Worm (Caenorhabditis elegans) whole organism, L2 larva: ENCODE measurements around the gene acox-3.
"Not testable (repeated sequence)": the region's sequence is repeated elsewhere in the genome, so short reads cannot be mapped to it uniquely, and the experiment has no call there.

Experiments used
- C34F6.9 ChIP-seq: fragments of 150-350 bp; optimal IDR thresholded peaks from 2 replicates; lab custom pipeline; 2014; ENCODE audit warnings: missing biosample characterization, missing genetic modification characterization
- F13H6.1 ChIP-seq: sonication (generic microtip); optimal IDR thresholded peaks from 2 replicates; lab custom pipeline; 2016; ENCODE audit warnings: missing genetic modification characterization, missing compliant biosample characterization
- R02D3.7 ChIP-seq: fragments of 150-350 bp; optimal IDR thresholded peaks from 2 replicates; lab custom pipeline; 2014; ENCODE audit warnings: missing biosample characterization, missing genetic modification characterization
- alr-1 ChIP-seq: fragments of 150-350 bp; optimal IDR thresholded peaks from 2 replicates; lab custom pipeline; 2014; ENCODE audit warnings: missing biosample characterization, missing genetic modification characterization
- blmp-1 ChIP-seq: sonication (generic microtip); optimal IDR thresholded peaks from 2 replicates; lab custom pipeline; 2017; ENCODE audit warnings: missing genetic modification characterization, mild to moderate bottlenecking, missing compliant biosample characterization, antibody characterized with exemption, moderate library complexity; ENCODE audit not compliant: insufficient read depth
- ceh-16 ChIP-seq: fragments of 150-350 bp; optimal IDR thresholded peaks from 2 replicates; lab custom pipeline; 2014; ENCODE audit warnings: missing biosample characterization, missing genetic modification characterization
- ceh-82 ChIP-seq: fragments of 150-350 bp; optimal IDR thresholded peaks from 2 replicates; lab custom pipeline; 2014; ENCODE audit warnings: missing biosample characterization, missing genetic modification characterization
- crh-2 ChIP-seq: sonication (generic microtip); optimal IDR thresholded peaks from 2 replicates; lab custom pipeline; 2017; ENCODE audit warnings: missing biosample characterization, missing genetic modification characterization
- egl-27 ChIP-seq: sonication (generic microtip); optimal IDR thresholded peaks from 3 replicates; lab custom pipeline; 2017; ENCODE audit warnings: missing biosample characterization, missing genetic modification reagents, missing genetic modification characterization
- elt-3 ChIP-seq: sonication (generic microtip); optimal IDR thresholded peaks from 2 replicates; lab custom pipeline; 2017; ENCODE audit warnings: missing biosample characterization, missing genetic modification characterization
- fos-1 ChIP-seq: fragments of 150-350 bp; optimal IDR thresholded peaks from 2 replicates; lab custom pipeline; 2014; ENCODE audit warnings: missing biosample characterization, missing genetic modification characterization
- gmeb-1 ChIP-seq: fragments of 150-350 bp; optimal IDR thresholded peaks from 2 replicates; lab custom pipeline; 2014; ENCODE audit warnings: missing biosample characterization, missing genetic modification characterization
- lin-11 ChIP-seq: fragments of 150-350 bp; sonication (generic microtip); optimal IDR thresholded peaks from 2 replicates; lab custom pipeline; 2014; ENCODE audit warnings: missing biosample characterization, missing genetic modification characterization, inconsistent platforms, mixed read lengths
- lsy-2 ChIP-seq, 2 experiments: fragments of 150-350 bp in 1 of 2; sonication (generic microtip) in 1 of 2; optimal IDR thresholded peaks; 2 replicates each; lab custom pipeline; 2014 to 2017; ENCODE audit warnings: missing biosample characterization in 2 of 2, missing genetic modification characterization in 2 of 2
- mab-5 ChIP-seq: fragments of 150-350 bp; optimal IDR thresholded peaks from 2 replicates; lab custom pipeline; 2014; ENCODE audit warnings: missing biosample characterization, missing genetic modification characterization
- mdl-1 ChIP-seq, 2 experiments: fragments of 150-350 bp in 1 of 2; sonication (generic microtip) in 1 of 2; optimal IDR thresholded peaks; 2 replicates each; lab custom pipeline; 2017; ENCODE audit warnings: missing biosample characterization in 2 of 2, missing genetic modification characterization in 2 of 2
- nhr-11 ChIP-seq: fragments of 150-350 bp; optimal IDR thresholded peaks from 2 replicates; lab custom pipeline; 2014; ENCODE audit warnings: missing biosample characterization, missing genetic modification characterization
- nhr-12 ChIP-seq: fragments of 150-350 bp; optimal IDR thresholded peaks from 2 replicates; lab custom pipeline; 2014; ENCODE audit warnings: missing biosample characterization, missing genetic modification characterization
- nhr-21 ChIP-seq: fragments of 150-350 bp; optimal IDR thresholded peaks from 2 replicates; lab custom pipeline; 2014; ENCODE audit warnings: missing biosample characterization, missing genetic modification characterization
- nhr-23 ChIP-seq: fragments of 150-350 bp; optimal IDR thresholded peaks from 2 replicates; lab custom pipeline; 2014; ENCODE audit warnings: missing biosample characterization, missing genetic modification reagents, missing genetic modification characterization
- nhr-237 ChIP-seq: fragments of 150-350 bp; optimal IDR thresholded peaks from 2 replicates; lab custom pipeline; 2014; ENCODE audit warnings: missing biosample characterization, missing genetic modification characterization
- nhr-25 ChIP-seq: fragments of 150-350 bp; sonication (generic microtip); optimal IDR thresholded peaks from 3 replicates; lab custom pipeline; 2014; ENCODE audit warnings: missing biosample characterization, missing genetic modification characterization
- nhr-77 ChIP-seq: fragments of 150-350 bp; optimal IDR thresholded peaks from 2 replicates; lab custom pipeline; 2014; ENCODE audit warnings: missing biosample characterization, missing genetic modification characterization
- sem-4 ChIP-seq: fragments of 150-350 bp; optimal IDR thresholded peaks from 2 replicates; lab custom pipeline; 2014; ENCODE audit warnings: missing biosample characterization, missing genetic modification reagents, missing genetic modification characterization
- skn-1 ChIP-seq: sonication (generic microtip); optimal IDR thresholded peaks from 2 replicates; lab custom pipeline; 2017; ENCODE audit warnings: missing biosample characterization, missing genetic modification characterization
- sma-9 ChIP-seq, 2 experiments: fragments of 150-350 bp in 1 of 2; sonication (generic microtip) in 1 of 2; optimal IDR thresholded peaks; 2 replicates each; lab custom pipeline; 2014 to 2016; ENCODE audit warnings: missing genetic modification characterization in 2 of 2, mild to moderate bottlenecking in 1 of 2, missing biosample characterization in 1 of 2, missing compliant biosample characterization in 1 of 2, missing genetic modification reagents in 1 of 2, moderate library complexity in 1 of 2
- snpc-4 ChIP-seq: fragments of 150-350 bp; optimal IDR thresholded peaks from 2 replicates; lab custom pipeline; 2014; ENCODE audit warnings: missing biosample characterization, missing genetic modification characterization
- unc-39 ChIP-seq: fragments of 150-350 bp; optimal IDR thresholded peaks from 2 replicates; lab custom pipeline; 2014; ENCODE audit warnings: missing biosample characterization, missing genetic modification characterization
- unc-55 ChIP-seq: fragments of 150-350 bp; sonication (generic microtip); optimal IDR thresholded peaks from 3 replicates; lab custom pipeline; 2014; ENCODE audit warnings: missing biosample characterization, missing genetic modification reagents, missing genetic modification characterization
- zag-1 ChIP-seq: fragments of 150-350 bp; optimal IDR thresholded peaks from 2 replicates; lab custom pipeline; 2014; ENCODE audit warnings: missing biosample characterization, missing genetic modification characterization
- ztf-1 ChIP-seq: fragments of 200-800 bp; sonication (Bioruptor generic); conservative IDR thresholded peaks from 2 replicates; pipeline ENCODE4 v1.3.6; 2022; ENCODE audit warnings: missing genetic modification characterization, missing compliant biosample characterization
- ztf-11 ChIP-seq: sonication (generic microtip); optimal IDR thresholded peaks from 2 replicates; lab custom pipeline; 2017; ENCODE audit warnings: missing biosample characterization, missing genetic modification characterization
- ztf-4 ChIP-seq: fragments of 150-350 bp; optimal IDR thresholded peaks from 2 replicates; lab custom pipeline; 2014; ENCODE audit warnings: missing biosample characterization, missing genetic modification characterization

The acox-3 gene

ce11 chrIV:6258967-6259366 lies 10.7 kb upstream of the acox-3 start:
- TF ChIP-seq nhr-77 (tag; lab: Kevin White, UChicago) (no peak), nhr-21 (tag; lab: Kevin White, UChicago) (no peak), fos-1 (no peak), ceh-16 (tag; lab: Kevin White, UChicago) (no peak), sem-4 (tag; lab: Kevin White, UChicago) (no peak), ztf-11 (no peak), crh-2 (tag; lab: Kevin White, UChicago) (no peak), nhr-12 (tag; lab: Kevin White, UChicago) (no peak), nhr-25 (tag; lab: Kevin White, UChicago) (no peak), gmeb-1 (tag; lab: Kevin White, UChicago) (no peak), lin-11 (no peak), ztf-1 (GFP tag; lab: Robert Waterston, UW) (no peak)

ce11 chrIV:6254635-6255034 lies 6.3 kb upstream of the acox-3 start, which contains the start of gene T13A10.64:
T13A10.64 (plus strand) TSS chrIV:6254935.
- TF ChIP-seq nhr-77 (tag; lab: Kevin White, UChicago): no peak
- no peak for TF ChIP-seq skn-1 (tag; lab: Kevin White, UChicago)
- TF ChIP-seq snpc-4 (tag; lab: Kevin White, UChicago): no peak
- TF ChIP-seq fos-1: no peak
- TF ChIP-seq mdl-1 (tag; optimal IDR thresholded peaks at IDR 0.05; lab: Kevin White, UChicago): no peak
- TF ChIP-seq sma-9 (GFP tag; optimal IDR thresholded peaks at IDR 0.05; lab: Kevin White, UChicago): no peak
- TF ChIP-seq sma-9 (tag; optimal IDR thresholded peaks at IDR 0.05; lab: Kevin White, UChicago): no peak
- no peak for TF ChIP-seq ztf-4 (tag; lab: Kevin White, UChicago)
- no peak for TF ChIP-seq ceh-82 (tag; lab: Kevin White, UChicago)
- no peak for TF ChIP-seq R02D3.7 (tag; lab: Kevin White, UChicago)
- no peak for TF ChIP-seq zag-1 (tag; lab: Kevin White, UChicago)

ce11 chrIV:6253000-6253399 lies 4.7 kb upstream of the acox-3 start, which contains the start of gene T13A10.2:
T13A10.2 (plus strand) TSS chrIV:6253300.
- not testable (repeated sequence) for TF ChIP-seq ztf-1 (GFP tag; lab: Robert Waterston, UW); nhr-11; nhr-237 (tag; lab: Kevin White, UChicago)

ce11 chrIV:6249591-6249990 lies 1.3 kb upstream of the acox-3 start, which contains the start of gene F58F9.1:
F58F9.1 (plus strand) TSS chrIV:6249841.
- TF ChIP-seq mab-5 (tag; lab: Kevin White, UChicago): peak; percentile 36
- no peak for TF ChIP-seq sem-4 (tag; lab: Kevin White, UChicago)
- peak in 1 of 2 experiments; percentile 37 for TF ChIP-seq lsy-2 (tag; optimal IDR thresholded peaks at IDR 0.05; lab: Kevin White, UChicago)
- no peak for TF ChIP-seq R02D3.7 (tag; lab: Kevin White, UChicago)
- peak; percentile 24 for TF ChIP-seq C34F6.9
- peak; percentile 79 for TF ChIP-seq unc-55

ce11 chrIV:6239993-6240392 lies 8.3 kb downstream of the acox-3 start, which contains the start of gene F58F9.9:
F58F9.9 (plus strand) TSS chrIV:6240293.
- TF ChIP-seq crh-2 (tag; lab: Kevin White, UChicago) (no peak), sem-4 (tag; lab: Kevin White, UChicago) (no peak), ceh-82 (tag; lab: Kevin White, UChicago) (no peak), nhr-23 (tag; lab: Kevin White, UChicago) (no peak), nhr-11 (no peak), skn-1 (tag; lab: Kevin White, UChicago) (no peak), F13H6.1 (tag; lab: Kevin White, UChicago) (no peak), unc-39 (tag; lab: Kevin White, UChicago) (no peak), egl-27 (no peak), alr-1 (tag; lab: Kevin White, UChicago) (no peak), ceh-16 (tag; lab: Kevin White, UChicago) (no peak), sma-9 (GFP tag; optimal IDR thresholded peaks at IDR 0.05; lab: Kevin White, UChicago) (no peak), sma-9 (tag; optimal IDR thresholded peaks at IDR 0.05; lab: Kevin White, UChicago) (no peak), nhr-77 (tag; lab: Kevin White, UChicago) (no peak), snpc-4 (tag; lab: Kevin White, UChicago) (no peak), lsy-2 (tag; optimal IDR thresholded peaks at IDR 0.05; lab: Kevin White, UChicago) (no peak), unc-55 (no peak), elt-3 (no peak), blmp-1 (tag; lab: Kevin White, UChicago) (no peak)
